Worm (Caenorhabditis elegans) whole organism, mixed stage, embryonic: Measurements from ENCODE around the gene unc-42.
A peak's percentile ranks its signal among the peaks of the same experiment; 100 is the strongest.

Source experiments
- bed-3 ChIP-seq: fragments of 200-800 bp; sonication (Bioruptor generic); optimal IDR thresholded peaks from 3 replicates; lab custom pipeline; 2018; ENCODE audit warnings: mild to moderate bottlenecking, missing genetic modification characterization, moderate library complexity, missing compliant biosample characterization
- blmp-1 ChIP-seq: fragments of 150-350 bp; optimal IDR thresholded peaks from 2 replicates; lab custom pipeline; 2014; ENCODE audit warnings: missing biosample characterization, missing genetic modification characterization
- ceh-39 ChIP-seq: fragments of 150-350 bp; optimal IDR thresholded peaks from 2 replicates; lab custom pipeline; 2014; ENCODE audit warnings: missing biosample characterization, missing genetic modification characterization
- ceh-83 ChIP-seq: fragments of 200-800 bp; sonication (Bioruptor generic); optimal IDR thresholded peaks from 2 replicates; lab custom pipeline; 2018; ENCODE audit warnings: mild to moderate bottlenecking, missing genetic modification characterization, missing compliant biosample characterization
- ces-1 ChIP-seq: fragments of 150-350 bp; optimal IDR thresholded peaks from 2 replicates; lab custom pipeline; 2014; ENCODE audit warnings: missing biosample characterization, missing genetic modification reagents, missing genetic modification characterization
- cnd-1 ChIP-seq: fragments of 200-800 bp; sonication (Bioruptor generic); optimal IDR thresholded peaks from 2 replicates; lab custom pipeline; 2018; ENCODE audit warnings: mild to moderate bottlenecking, missing genetic modification characterization, missing compliant biosample characterization
- drap-1 ChIP-seq: fragments of 200-800 bp; sonication (Bioruptor generic); optimal IDR thresholded peaks from 3 replicates; lab custom pipeline; 2018; ENCODE audit warnings: mild to moderate bottlenecking, missing genetic modification characterization, missing compliant biosample characterization
- elt-1 ChIP-seq: sonication (generic microtip); optimal IDR thresholded peaks from 2 replicates; lab custom pipeline; 2017; ENCODE audit warnings: missing genetic modification characterization, mild to moderate bottlenecking, missing compliant biosample characterization, antibody characterized with exemption, moderate library complexity, borderline replicate concordance; ENCODE audit not compliant: insufficient read depth
- elt-3 ChIP-seq: fragments of 150-350 bp; optimal IDR thresholded peaks from 2 replicates; lab custom pipeline; 2014; ENCODE audit warnings: missing biosample characterization, missing genetic modification characterization
- flh-1 ChIP-seq: fragments of 200-800 bp; sonication (Bioruptor generic); optimal IDR thresholded peaks from 2 replicates; lab custom pipeline; 2018; ENCODE audit warnings: mild to moderate bottlenecking, missing genetic modification characterization, moderate library complexity, missing compliant biosample characterization
- ham-2 ChIP-seq: fragments of 200-800 bp; sonication (Bioruptor generic); optimal IDR thresholded peaks from 2 replicates; lab custom pipeline; 2018; ENCODE audit warnings: mild to moderate bottlenecking, missing genetic modification characterization, missing compliant biosample characterization
- hlh-1 ChIP-seq: fragments of 150-350 bp; optimal IDR thresholded peaks from 2 replicates; lab custom pipeline; 2014; ENCODE audit warnings: missing biosample characterization, missing genetic modification reagents, missing genetic modification characterization
- lin-13 ChIP-seq: fragments of 150-350 bp; optimal IDR thresholded peaks from 2 replicates; lab custom pipeline; 2014; ENCODE audit warnings: missing biosample characterization, missing genetic modification characterization
- lsy-2 ChIP-seq: fragments of 150-350 bp; optimal IDR thresholded peaks from 2 replicates; lab custom pipeline; 2014; ENCODE audit warnings: missing biosample characterization, missing genetic modification characterization
- mab-5 ChIP-seq: fragments of 150-350 bp; optimal IDR thresholded peaks from 2 replicates; lab custom pipeline; 2014; ENCODE audit warnings: missing biosample characterization, missing genetic modification characterization
- mep-1 ChIP-seq: fragments of 150-350 bp; optimal IDR thresholded peaks from 2 replicates; lab custom pipeline; 2017; ENCODE audit warnings: missing biosample characterization, missing genetic modification reagents, missing genetic modification characterization, inconsistent platforms
- mls-2 ChIP-seq: sonication (generic microtip); optimal IDR thresholded peaks from 2 replicates; lab custom pipeline; 2016; ENCODE audit warnings: mild to moderate bottlenecking, missing genetic modification characterization, moderate library complexity, missing compliant biosample characterization
- nhr-12 ChIP-seq: fragments of 150-350 bp; optimal IDR thresholded peaks from 2 replicates; lab custom pipeline; 2014; ENCODE audit warnings: missing biosample characterization, missing genetic modification characterization
- nhr-2 ChIP-seq: fragments of 150-350 bp; optimal IDR thresholded peaks from 2 replicates; lab custom pipeline; 2014; ENCODE audit warnings: missing biosample characterization, missing genetic modification characterization
- nhr-28 ChIP-seq: fragments of 150-350 bp; optimal IDR thresholded peaks from 2 replicates; lab custom pipeline; 2014; ENCODE audit warnings: missing biosample characterization, missing genetic modification characterization
- sem-2 ChIP-seq: fragments of 200-800 bp; sonication (Bioruptor generic); optimal IDR thresholded peaks from 2 replicates; lab custom pipeline; 2018; ENCODE audit warnings: mild to moderate bottlenecking, missing genetic modification characterization, missing compliant biosample characterization
- sptf-1 ChIP-seq: sonication (generic microtip); optimal IDR thresholded peaks from 2 replicates; lab custom pipeline; 2017; ENCODE audit warnings: mild to moderate bottlenecking, missing genetic modification characterization, moderate library complexity, missing compliant biosample characterization
- tbx-8 ChIP-seq: fragments of 200-800 bp; sonication (Bioruptor generic); optimal IDR thresholded peaks from 2 replicates; lab custom pipeline; 2018; ENCODE audit warnings: mild to moderate bottlenecking, missing genetic modification characterization, moderate library complexity, missing compliant biosample characterization
- unc-120 ChIP-seq: sonication (generic microtip); optimal IDR thresholded peaks from 2 replicates; lab custom pipeline; 2017; ENCODE audit warnings: missing genetic modification characterization, missing compliant biosample characterization; ENCODE audit not compliant: poor library complexity, severe bottlenecking
- unc-39 ChIP-seq: fragments of 150-350 bp; optimal IDR thresholded peaks from 2 replicates; lab custom pipeline; 2014; ENCODE audit warnings: missing biosample characterization, missing genetic modification characterization
- zip-8 ChIP-seq: fragments of 150-350 bp; optimal IDR thresholded peaks from 2 replicates; lab custom pipeline; 2014; ENCODE audit warnings: missing biosample characterization, missing genetic modification characterization
- ztf-11 ChIP-seq: fragments of 150-350 bp; optimal IDR thresholded peaks from 2 replicates; lab custom pipeline; 2014; ENCODE audit warnings: missing biosample characterization, missing genetic modification characterization

Gene unc-42

DNA sequence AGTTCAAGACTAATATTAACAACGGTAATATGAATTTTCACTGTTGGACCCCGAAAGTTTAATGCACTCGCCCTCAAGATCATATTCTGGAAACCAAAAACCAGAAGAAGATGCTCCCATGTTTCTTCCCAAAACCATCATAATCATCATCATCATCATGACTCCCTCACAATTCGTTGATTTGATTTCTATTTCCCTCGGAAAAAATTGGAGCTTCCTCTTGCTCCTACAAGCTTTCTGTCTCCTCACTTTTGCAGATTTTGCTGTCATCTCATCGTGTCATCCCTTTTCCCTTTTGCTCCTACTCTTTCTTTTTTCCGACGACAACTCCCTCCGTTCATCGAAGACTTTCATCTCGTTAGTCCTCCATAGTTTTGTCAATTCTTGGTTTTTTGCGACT, 2.8 kb upstream of the unc-42 start, which contains the start of gene F46B6.2:
F46B6.2 (plus strand) TSS at position 316 of the 400 bp plus-strand sequence.
- TF ChIP-seq ces-1 (peak; percentile 99), mab-5 (tag; lab: Kevin White, UChicago) (no peak)

DNA sequence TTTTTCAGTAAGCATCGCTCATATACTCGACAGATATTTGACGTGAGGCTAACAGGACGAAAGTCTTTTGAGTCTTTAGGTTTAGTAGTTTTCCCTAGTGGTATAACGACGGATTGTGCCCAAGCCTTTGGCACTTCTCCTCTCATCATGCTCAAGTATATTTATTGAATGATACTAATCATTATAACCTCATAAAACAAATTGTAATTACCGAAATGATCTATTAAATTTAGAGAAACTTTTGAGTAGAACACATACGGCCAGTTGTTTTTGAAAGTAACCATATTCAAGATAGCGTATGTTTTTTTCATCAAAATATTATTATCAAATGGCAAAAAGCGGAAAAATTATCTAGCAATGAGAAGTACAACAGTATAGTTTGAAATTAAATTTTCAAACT, 2.1 kb upstream of the unc-42 start:
- no peak for TF ChIP-seq sptf-1 (tag; lab: Kevin White, UChicago)
- TF ChIP-seq lsy-2 (tag; lab: Kevin White, UChicago), result no peak
- peak; percentile 90 for TF ChIP-seq ces-1

- no peak for TF ChIP-seq hlh-1 (tag; lab: Kevin White, UChicago)
- TF ChIP-seq ces-1, result peak; percentile 100
- TF ChIP-seq bed-3 (GFP tag; lab: Kevin White, UChicago), result no peak
- no peak for TF ChIP-seq mep-1 (tag; lab: Kevin White, UChicago)
- peak; percentile 50 for TF ChIP-seq zip-8
Observed at ce11 chrV:9767941-9768340, 1.2 kb downstream of the unc-42 start.

ce11 chrV:9765622-9766021, 3.6 kb downstream of the unc-42 start:
- TF ChIP-seq sptf-1 (tag; lab: Kevin White, UChicago) (no peak), elt-3 (tag; lab: Kevin White, UChicago) (no peak), sem-2 (GFP tag; lab: Kevin White, UChicago) (no peak), ces-1 (peak; percentile 100), lsy-2 (tag; lab: Kevin White, UChicago) (peak; percentile 46)

- TF ChIP-seq nhr-12 (tag; lab: Kevin White, UChicago), result no peak
- TF ChIP-seq mls-2 (tag; lab: Kevin White, UChicago), result no peak
- TF ChIP-seq hlh-1 (tag; lab: Kevin White, UChicago), result no peak
- no peak for TF ChIP-seq drap-1 (GFP tag; lab: Kevin White, UChicago)
- no peak for TF ChIP-seq nhr-2 (tag; lab: Kevin White, UChicago)
- no peak for TF ChIP-seq nhr-28 (tag; lab: Kevin White, UChicago)
- no peak for TF ChIP-seq zip-8
- TF ChIP-seq lin-13 (tag; lab: Kevin White, UChicago), result no peak
- TF ChIP-seq flh-1 (GFP tag; lab: Kevin White, UChicago), result no peak
- no peak for TF ChIP-seq mep-1 (tag; lab: Kevin White, UChicago)
- no peak for TF ChIP-seq elt-1 (tag; lab: Kevin White, UChicago)
- no peak for TF ChIP-seq mab-5 (tag; lab: Kevin White, UChicago)
Observed at ce11 chrV:9764552-9764951, 4.6 kb downstream of the unc-42 start.

DNA sequence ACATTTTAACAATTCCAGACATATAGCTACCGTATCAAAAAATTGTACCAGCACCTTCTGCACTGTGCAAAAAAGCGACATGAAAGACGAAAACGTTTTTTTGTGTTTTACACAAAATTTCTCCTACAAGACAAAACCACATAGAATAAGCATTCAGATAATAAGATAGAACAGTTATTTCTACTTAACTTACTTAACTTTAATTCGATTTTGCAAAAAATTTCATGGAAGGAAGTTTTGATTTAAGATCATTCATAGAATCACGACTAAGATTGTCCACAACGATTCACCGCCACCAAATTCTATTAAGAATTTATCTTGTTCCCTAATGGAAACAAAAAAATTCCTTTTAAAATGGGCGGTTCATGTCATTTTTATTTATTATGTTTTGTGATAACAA, 5.4 kb downstream of the unc-42 start:
- TF ChIP-seq unc-39 (tag; lab: Kevin White, UChicago) (no peak), sptf-1 (tag; lab: Kevin White, UChicago) (no peak), ces-1 (peak; percentile 94), ztf-11 (no peak), ham-2 (no peak), ceh-83 (GFP tag; lab: Kevin White, UChicago) (no peak)

- TF ChIP-seq blmp-1 (tag; lab: Kevin White, UChicago), result peak; percentile 74
- no peak for TF ChIP-seq tbx-8 (GFP tag; lab: Kevin White, UChicago)
Observed at ce11 chrV:9758437-9758836, 10.8 kb downstream of the unc-42 start.

DNA sequence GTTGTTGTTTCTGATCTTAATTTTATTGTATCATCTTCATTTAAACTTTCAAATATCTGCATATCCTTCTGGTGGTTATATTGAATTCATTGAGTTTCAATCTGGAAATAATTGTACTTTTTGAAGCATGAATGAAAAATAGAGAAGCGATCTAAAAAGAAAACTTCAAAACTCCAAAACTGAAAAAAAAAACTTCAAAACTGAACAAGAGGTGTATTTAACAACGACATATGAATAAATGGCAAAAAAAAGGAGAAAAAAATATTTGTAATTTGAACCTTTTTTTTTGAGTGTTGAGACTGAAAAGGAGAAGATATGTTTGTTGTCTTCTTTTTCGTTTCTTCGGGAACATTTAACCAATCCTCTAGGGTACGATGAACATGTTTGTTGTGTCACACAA, 11.3 kb downstream of the unc-42 start, which contains the start of gene F58E6.11:
F58E6.11 (minus strand) TSS at position 101 of the 400 bp plus-strand sequence.
- no peak for TF ChIP-seq ceh-39 (tag; lab: Kevin White, UChicago)

ce11 chrV:9756242-9756641, 12.9 kb downstream of the unc-42 start, which contains the start of gene hrg-3:
hrg-3 (plus strand) TSS chrV:9756468.
- TF ChIP-seq nhr-2 (tag; lab: Kevin White, UChicago) (no peak), elt-1 (tag; lab: Kevin White, UChicago) (no peak), nhr-12 (tag; lab: Kevin White, UChicago) (no peak), sptf-1 (tag; lab: Kevin White, UChicago) (no peak), unc-120 (tag; lab: Kevin White, UChicago) (no peak), tbx-8 (GFP tag; lab: Kevin White, UChicago) (no peak), flh-1 (GFP tag; lab: Kevin White, UChicago) (no peak), ces-1 (no peak), nhr-28 (tag; lab: Kevin White, UChicago) (no peak), cnd-1 (tag; lab: Kevin White, UChicago) (no peak)
